Worm (Caenorhabditis elegans) whole organism, L3 larva: ENCODE measurements around the gene Y32G9A.12.

Experiments used
- R02D3.7 ChIP-seq: fragments of 150-350 bp; optimal IDR thresholded peaks from 2 replicates; lab custom pipeline; 2014; ENCODE audit warnings: missing biosample characterization, missing genetic modification characterization
- ZK546.5 ChIP-seq: sonication (generic microtip); optimal IDR thresholded peaks from 2 replicates; lab custom pipeline; 2017; ENCODE audit warnings: missing biosample characterization, missing genetic modification characterization
- aly-2 ChIP-seq: fragments of 150-350 bp; optimal IDR thresholded peaks from 2 replicates; lab custom pipeline; 2014; ENCODE audit warnings: missing biosample characterization, missing genetic modification characterization
- ama-1 ChIP-seq: fragments of 150-350 bp; optimal IDR thresholded peaks from 2 replicates; lab custom pipeline; 2018
- ceh-28 ChIP-seq: fragments of 150-350 bp; optimal IDR thresholded peaks from 2 replicates; lab custom pipeline; 2014; ENCODE audit warnings: missing biosample characterization, missing genetic modification reagents, missing genetic modification characterization
- ceh-82 ChIP-seq: fragments of 150-350 bp; optimal IDR thresholded peaks from 2 replicates; lab custom pipeline; 2014; ENCODE audit warnings: missing biosample characterization, missing genetic modification characterization
- ceh-9 ChIP-seq: sonication (generic microtip); optimal IDR thresholded peaks from 2 replicates; lab custom pipeline; 2018; ENCODE audit warnings: missing biosample characterization, missing genetic modification characterization
- egl-27 ChIP-seq: sonication (generic microtip); optimal IDR thresholded peaks from 4 replicates; lab custom pipeline; 2017; ENCODE audit warnings: missing biosample characterization, missing genetic modification reagents, missing genetic modification characterization
- egl-5 ChIP-seq: fragments of 150-350 bp; optimal IDR thresholded peaks from 2 replicates; lab custom pipeline; 2017; ENCODE audit warnings: missing biosample characterization, missing genetic modification reagents, missing genetic modification characterization, inconsistent platforms
- elt-1 ChIP-seq: fragments of 150-350 bp; optimal IDR thresholded peaks from 2 replicates; lab custom pipeline; 2014; ENCODE audit warnings: missing biosample characterization, missing genetic modification characterization
- elt-2 ChIP-seq: sonication (generic microtip); optimal IDR thresholded peaks from 2 replicates; lab custom pipeline; 2016; ENCODE audit warnings: missing genetic modification reagents, mild to moderate bottlenecking, missing genetic modification characterization, missing compliant biosample characterization
- eor-1 ChIP-seq, 2 experiments: fragments of 150-350 bp; optimal IDR thresholded peaks; 2 replicates each; lab custom pipeline; 2014 to 2018; ENCODE audit warnings: missing biosample characterization in 2 of 2, missing genetic modification characterization in 2 of 2
- fkh-10 ChIP-seq: sonication (generic microtip); optimal IDR thresholded peaks from 2 replicates; lab custom pipeline; 2017; ENCODE audit warnings: missing biosample characterization, missing genetic modification reagents, missing genetic modification characterization
- fos-1 ChIP-seq: fragments of 150-350 bp; optimal IDR thresholded peaks from 2 replicates; lab custom pipeline; 2014; ENCODE audit warnings: missing biosample characterization, missing genetic modification characterization
- hmg-11 ChIP-seq: sonication (generic microtip); optimal IDR thresholded peaks from 2 replicates; lab custom pipeline; 2016; ENCODE audit warnings: missing genetic modification characterization, missing compliant biosample characterization
- jun-1 ChIP-seq: fragments of 150-350 bp; optimal IDR thresholded peaks from 2 replicates; lab custom pipeline; 2014; ENCODE audit warnings: missing biosample characterization, missing genetic modification reagents, missing genetic modification characterization
- lin-15B ChIP-seq: fragments of 150-350 bp; optimal IDR thresholded peaks from 2 replicates; lab custom pipeline; 2014; ENCODE audit warnings: missing biosample characterization, missing genetic modification characterization
- lin-39 ChIP-seq: fragments of 150-350 bp; optimal IDR thresholded peaks from 2 replicates; lab custom pipeline; 2018; ENCODE audit warnings: missing biosample characterization, missing genetic modification reagents, missing genetic modification characterization
- lsy-12 ChIP-seq: sonication (generic microtip); optimal IDR thresholded peaks from 2 replicates; lab custom pipeline; 2016; ENCODE audit warnings: mild to moderate bottlenecking, missing genetic modification characterization, missing compliant biosample characterization
- mdl-1 ChIP-seq: fragments of 150-350 bp; optimal IDR thresholded peaks from 2 replicates; lab custom pipeline; 2014; ENCODE audit warnings: missing biosample characterization, missing genetic modification characterization
- mml-1 ChIP-seq: fragments of 150-350 bp; sonication (generic microtip); optimal IDR thresholded peaks from 3 replicates; lab custom pipeline; 2014; ENCODE audit warnings: missing biosample characterization, missing genetic modification characterization
- nfya-1 ChIP-seq: sonication (generic microtip); optimal IDR thresholded peaks from 2 replicates; lab custom pipeline; 2017; ENCODE audit warnings: missing genetic modification characterization, mild to moderate bottlenecking, missing compliant biosample characterization, antibody characterized with exemption, moderate library complexity; ENCODE audit not compliant: insufficient read depth
- nhr-11 ChIP-seq: fragments of 150-350 bp; optimal IDR thresholded peaks from 2 replicates; lab custom pipeline; 2014; ENCODE audit warnings: missing biosample characterization, missing genetic modification characterization
- nhr-23 ChIP-seq: fragments of 150-350 bp; optimal IDR thresholded peaks from 2 replicates; lab custom pipeline; 2014; ENCODE audit warnings: missing biosample characterization, missing genetic modification reagents, missing genetic modification characterization
- nhr-25 ChIP-seq: sonication (generic microtip); optimal IDR thresholded peaks from 2 replicates; lab custom pipeline; 2017; ENCODE audit warnings: missing biosample characterization, missing genetic modification characterization
- nhr-28 ChIP-seq: fragments of 150-350 bp; optimal IDR thresholded peaks from 2 replicates; lab custom pipeline; 2014; ENCODE audit warnings: missing biosample characterization, missing genetic modification characterization
- nhr-43 ChIP-seq: sonication (generic microtip); optimal IDR thresholded peaks from 2 replicates; lab custom pipeline; 2016; ENCODE audit warnings: mild to moderate bottlenecking, missing genetic modification characterization, missing compliant biosample characterization; ENCODE audit not compliant: poor library complexity, severe bottlenecking
- nhr-67 ChIP-seq: fragments of 150-350 bp; optimal IDR thresholded peaks from 2 replicates; lab custom pipeline; 2014; ENCODE audit warnings: missing biosample characterization, missing genetic modification characterization
- nhr-77 ChIP-seq: fragments of 150-350 bp; optimal IDR thresholded peaks from 2 replicates; lab custom pipeline; 2014; ENCODE audit warnings: missing biosample characterization, missing genetic modification characterization
- pqm-1 ChIP-seq: fragments of 150-350 bp; optimal IDR thresholded peaks from 2 replicates; lab custom pipeline; 2017; ENCODE audit warnings: missing biosample characterization, missing genetic modification characterization, inconsistent platforms
- sea-2 ChIP-seq: fragments of 150-350 bp; sonication (generic microtip); optimal IDR thresholded peaks from 4 replicates; lab custom pipeline; 2014; ENCODE audit warnings: missing biosample characterization, missing genetic modification reagents, missing genetic modification characterization
- snpc-4 ChIP-seq: fragments of 150-350 bp; optimal IDR thresholded peaks from 2 replicates; lab custom pipeline; 2014; ENCODE audit warnings: missing biosample characterization, missing genetic modification characterization
- tbx-2 ChIP-seq: sonication (generic microtip); optimal IDR thresholded peaks from 2 replicates; lab custom pipeline; 2016; ENCODE audit warnings: mild to moderate bottlenecking, missing genetic modification characterization, missing compliant biosample characterization
- unc-39 ChIP-seq: sonication (generic microtip); optimal IDR thresholded peaks from 4 replicates; lab custom pipeline; 2017; ENCODE audit warnings: missing biosample characterization, missing genetic modification characterization
- zag-1 ChIP-seq: fragments of 150-350 bp; optimal IDR thresholded peaks from 2 replicates; lab custom pipeline; 2014; ENCODE audit warnings: missing biosample characterization, missing genetic modification characterization
- ztf-11 ChIP-seq: fragments of 150-350 bp; optimal IDR thresholded peaks from 2 replicates; lab custom pipeline; 2014; ENCODE audit warnings: missing biosample characterization, missing genetic modification characterization
- ztf-4 ChIP-seq: fragments of 150-350 bp; optimal IDR thresholded peaks from 2 replicates; lab custom pipeline; 2014; ENCODE audit warnings: missing biosample characterization, missing genetic modification characterization

Gene Y32G9A.12

ce11 chrV:1937963-1938362 is 18.0 kb upstream of the Y32G9A.12 start, which contains the start of gene glb-25:
Gene glb-25, plus strand, starts transcription at chrV:1938263.
- TF ChIP-seq fos-1 (tag; lab: Kevin White, UChicago) (no peak), ceh-28 (tag; lab: Kevin White, UChicago) (no peak)

- TF ChIP-seq elt-2 (tag; lab: Kevin White, UChicago), result no peak
- no peak for TF ChIP-seq ztf-4 (tag; lab: Kevin White, UChicago)
- no peak for TF ChIP-seq eor-1 (tag; optimal IDR thresholded peaks at IDR 0.05; lab: Kevin White, UChicago)
- TF ChIP-seq ceh-28 (tag; lab: Kevin White, UChicago), result no peak
- TF ChIP-seq mml-1 (tag; lab: Kevin White, UChicago), result no peak
- TF ChIP-seq hmg-11 (tag; lab: Kevin White, UChicago), result no peak
Measured at ce11 chrV:1935494-1935893, 15.5 kb upstream of the Y32G9A.12 start.

- TF ChIP-seq tbx-2 (tag; lab: Kevin White, UChicago) (no peak), eor-1 (tag; optimal IDR thresholded peaks at IDR 0.05; lab: Kevin White, UChicago) (no peak), ztf-11 (tag; lab: Kevin White, UChicago) (no peak), nhr-43 (tag; lab: Kevin White, UChicago) (no peak), zag-1 (tag; lab: Kevin White, UChicago) (no peak), hmg-11 (tag; lab: Kevin White, UChicago) (no peak), egl-5 (tag; lab: Kevin White, UChicago) (no peak), egl-27 (tag; lab: Kevin White, UChicago) (no peak), unc-39 (tag; lab: Kevin White, UChicago) (no peak), ceh-28 (tag; lab: Kevin White, UChicago) (no peak), R02D3.7 (no peak), nhr-11 (tag; lab: Kevin White, UChicago) (no peak), nhr-28 (no peak), lin-39 (tag; lab: Kevin White, UChicago) (no peak), fkh-10 (GFP tag; lab: Kevin White, UChicago) (no peak), aly-2 (tag; lab: Kevin White, UChicago) (no peak), mdl-1 (tag; lab: Kevin White, UChicago) (no peak), ztf-4 (tag; lab: Kevin White, UChicago) (no peak), ceh-82 (no peak)
Measured at ce11 chrV:1928473-1928872, 8.5 kb upstream of the Y32G9A.12 start.

- no peak for TF ChIP-seq mml-1 (tag; lab: Kevin White, UChicago)
- peak; percentile 87 for TF ChIP-seq elt-2 (tag; lab: Kevin White, UChicago)
- TF ChIP-seq ztf-11 (tag; lab: Kevin White, UChicago), result no peak
- TF ChIP-seq pqm-1 (tag; lab: Kevin White, UChicago), result peak; percentile 89
- TF ChIP-seq ZK546.5, result no peak
- no peak for TF ChIP-seq ama-1 (lab: Kevin White, UChicago)
- TF ChIP-seq R02D3.7, result no peak
- no peak for TF ChIP-seq nhr-77
Measured at ce11 chrV:1927015-1927414, 7.0 kb upstream of the Y32G9A.12 start, which contains the start of gene T06A1.5. Gene T06A1.5, plus strand, starts transcription at chrV:1927223.

ce11 chrV:1925487-1925886 is 5.5 kb upstream of the Y32G9A.12 start, which contains the start of gene T06A1.1:
Gene T06A1.1, minus strand, starts transcription at chrV:1925587.
- no peak for TF ChIP-seq fkh-10 (GFP tag; lab: Kevin White, UChicago)
- no peak for TF ChIP-seq elt-1 (tag; lab: Kevin White, UChicago)
- no peak for TF ChIP-seq lsy-12
- TF ChIP-seq elt-2 (tag; lab: Kevin White, UChicago), result no peak
- TF ChIP-seq jun-1 (tag; lab: Kevin White, UChicago), result no peak

DNA sequence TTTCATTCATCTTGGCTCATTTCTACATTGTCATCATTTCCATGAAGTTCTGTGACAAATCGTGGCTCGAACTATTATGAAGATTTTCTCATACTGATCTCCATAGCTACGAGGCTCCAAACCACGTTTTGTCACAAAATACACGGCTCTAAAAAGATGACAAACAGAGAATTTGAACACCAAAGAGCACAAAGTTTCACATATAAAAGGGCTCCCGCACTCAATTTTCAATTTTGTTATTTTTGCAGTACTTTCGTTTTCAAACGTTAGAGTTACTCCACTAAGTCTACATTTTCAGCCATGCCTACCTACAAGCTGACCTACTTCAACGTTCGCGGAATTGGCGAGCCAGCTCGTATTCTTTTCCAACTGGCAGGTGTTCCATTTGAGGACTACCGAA is 1.3 kb upstream of the Y32G9A.12 start, which contains the start of gene gst-37:
gst-37 (plus strand) TSS at position 301 of the 400 bp plus-strand sequence.
- TF ChIP-seq aly-2 (tag; lab: Kevin White, UChicago), result no peak
- TF ChIP-seq mml-1 (tag; lab: Kevin White, UChicago), result no peak
- TF ChIP-seq ceh-82, result no peak
- no peak for TF ChIP-seq snpc-4 (tag; lab: Kevin White, UChicago)
- TF ChIP-seq lin-15B (tag; lab: Kevin White, UChicago), result no peak
- no peak for TF ChIP-seq egl-27 (tag; lab: Kevin White, UChicago)
- no peak for TF ChIP-seq nhr-67
- TF ChIP-seq nhr-43 (tag; lab: Kevin White, UChicago), result no peak
- TF ChIP-seq nhr-23 (tag; lab: Kevin White, UChicago), result no peak
- no peak for TF ChIP-seq ceh-9 (tag; lab: Kevin White, UChicago)
- no peak for TF ChIP-seq fkh-10 (GFP tag; lab: Kevin White, UChicago)
- no peak for TF ChIP-seq lin-39 (tag; lab: Kevin White, UChicago)
- no peak for TF ChIP-seq eor-1 (tag; optimal IDR thresholded peaks at IDR 0.05; lab: Kevin White, UChicago)
- TF ChIP-seq sea-2, result no peak
- no peak for TF ChIP-seq nfya-1
- TF ChIP-seq nhr-25 (tag; lab: Kevin White, UChicago), result no peak
- TF ChIP-seq lsy-12, result no peak
